Worm (Caenorhabditis elegans) whole organism, young adult: ENCODE data around the gene F38B6.7.

ENCODE experiments used
- F23B12.7 ChIP-seq: sonication (generic microtip); optimal IDR thresholded peaks from 2 replicates; lab custom pipeline; 2017; ENCODE audit warnings: missing genetic modification characterization, mild to moderate bottlenecking, missing compliant biosample characterization, antibody characterized with exemption, moderate library complexity; ENCODE audit not compliant: insufficient read depth
- F37B4.10 ChIP-seq: fragments of 200-800 bp; sonication (Bioruptor generic); IDR thresholded peaks from 2 replicates; pipeline ENCODE4 v1.3.6; 2022; ENCODE audit warnings: missing genetic modification characterization, missing compliant biosample characterization
- K11D2.4 ChIP-seq: fragments of 200-800 bp; sonication (Bioruptor generic); IDR thresholded peaks from 2 replicates; pipeline ENCODE4 v1.3.6; 2022; ENCODE audit warnings: missing genetic modification reagents, missing genetic modification characterization, missing compliant biosample characterization
- Y79H2A.3 ChIP-seq: fragments of 200-800 bp; sonication (Bioruptor generic); conservative IDR thresholded peaks from 2 replicates; pipeline ENCODE4 v1.3.6; 2022; ENCODE audit warnings: missing genetic modification reagents, missing genetic modification characterization, missing compliant biosample characterization
- aptf-3 ChIP-seq: fragments of 200-800 bp; sonication (Bioruptor generic); IDR thresholded peaks from 2 replicates; pipeline ENCODE4 v1.3.6; 2022; ENCODE audit warnings: missing genetic modification characterization, missing compliant biosample characterization
- atf-7 ChIP-seq: sonication (generic microtip); optimal IDR thresholded peaks from 2 replicates; lab custom pipeline; 2017; ENCODE audit warnings: mild to moderate bottlenecking, missing genetic modification characterization, missing compliant biosample characterization
- bed-1 ChIP-seq: fragments of 200-800 bp; sonication (Bioruptor generic); IDR thresholded peaks from 2 replicates; pipeline ENCODE4 v1.3.6; 2022; ENCODE audit warnings: missing genetic modification reagents, missing genetic modification characterization, missing compliant biosample characterization
- ceh-40 ChIP-seq: fragments of 200-800 bp; sonication (Bioruptor generic); IDR thresholded peaks from 2 replicates; pipeline ENCODE4 v1.3.6; 2022; ENCODE audit warnings: missing genetic modification characterization, missing compliant biosample characterization
- chd-7 ChIP-seq: sonication (generic microtip); optimal IDR thresholded peaks from 2 replicates; lab custom pipeline; 2016; ENCODE audit warnings: mild to moderate bottlenecking, missing genetic modification characterization, moderate library complexity, missing compliant biosample characterization
- dox-1 ChIP-seq: fragments of 200-800 bp; sonication (Bioruptor generic); IDR thresholded peaks from 2 replicates; pipeline ENCODE4 v1.3.6; 2022; ENCODE audit warnings: missing genetic modification reagents, missing genetic modification characterization, missing compliant biosample characterization
- efl-1 ChIP-seq: fragments of 150-350 bp; optimal IDR thresholded peaks from 2 replicates; lab custom pipeline; 2014; ENCODE audit warnings: missing biosample characterization, missing genetic modification reagents, missing genetic modification characterization
- him-1 ChIP-seq: sonication (generic microtip); optimal IDR thresholded peaks from 2 replicates; lab custom pipeline; 2016; ENCODE audit warnings: missing genotype, missing genetic modification reagents, missing genetic modification characterization, missing compliant biosample characterization
- hlh-12 ChIP-seq: sonication (generic microtip); optimal IDR thresholded peaks from 2 replicates; lab custom pipeline; 2016; ENCODE audit warnings: missing genetic modification characterization, missing compliant biosample characterization
- hlh-26 ChIP-seq: fragments of 200-800 bp; sonication (Bioruptor generic); conservative IDR thresholded peaks from 2 replicates; pipeline ENCODE4 v1.3.6; 2022; ENCODE audit warnings: missing genetic modification reagents, missing genetic modification characterization, missing compliant biosample characterization
- hrde-1 ChIP-seq: sonication (generic microtip); optimal IDR thresholded peaks from 2 replicates; lab custom pipeline; 2016; ENCODE audit warnings: missing genetic modification characterization, mild to moderate bottlenecking, missing compliant biosample characterization, moderate library complexity, missing genotype, missing genetic modification reagents, borderline replicate concordance
- let-607 ChIP-seq, 2 experiments: fragments of 200-800 bp in 1 of 2; sonication (Bioruptor generic) in 1 of 2; sonication (generic microtip) in 1 of 2; optimal IDR thresholded peaks; 2 replicates each; lab custom pipeline; 2016 to 2018; ENCODE audit warnings: mild to moderate bottlenecking in 2 of 2, missing compliant biosample characterization in 2 of 2, missing genetic modification characterization in 2 of 2, moderate library complexity in 2 of 2, missing genotype in 1 of 2
- lin-26 ChIP-seq: fragments of 200-800 bp; sonication (Bioruptor generic); IDR thresholded peaks from 2 replicates; pipeline ENCODE4 v1.3.6; 2022; ENCODE audit warnings: missing genetic modification reagents, missing genetic modification characterization, missing compliant biosample characterization
- lin-35 ChIP-seq, 3 experiments: fragments of 150-350 bp in 2 of 3; sonication (generic microtip) in 1 of 3; optimal IDR thresholded peaks; 2 replicates each; lab custom pipeline; 2014 to 2018; ENCODE audit warnings: missing biosample characterization in 3 of 3, missing genetic modification characterization in 3 of 3, missing genetic modification reagents in 3 of 3
- lir-1 ChIP-seq: fragments of 200-800 bp; sonication (Bioruptor generic); conservative IDR thresholded peaks from 2 replicates; pipeline ENCODE4 v1.3.6; 2022; ENCODE audit warnings: missing genetic modification reagents, missing genetic modification characterization, missing compliant biosample characterization
- nfyb-1 ChIP-seq: fragments of 200-800 bp; sonication (Bioruptor generic); IDR thresholded peaks from 2 replicates; pipeline ENCODE4 v1.3.6; 2022; ENCODE audit warnings: missing genetic modification reagents, missing genetic modification characterization, missing compliant biosample characterization
- nhr-120 ChIP-seq: fragments of 200-800 bp; sonication (Bioruptor generic); IDR thresholded peaks from 2 replicates; pipeline ENCODE4 v1.3.6; 2022; ENCODE audit warnings: missing genetic modification characterization, missing compliant biosample characterization
- pha-4 ChIP-seq: fragments of 150-350 bp; sonication (generic microtip); optimal IDR thresholded peaks from 2 replicates; lab custom pipeline; 2014; ENCODE audit warnings: missing biosample characterization, missing genetic modification reagents, missing genetic modification characterization
- rec-8 ChIP-seq, 2 experiments: sonication (generic microtip); optimal IDR thresholded peaks; 2 replicates each; lab custom pipeline; 2016; ENCODE audit warnings: mild to moderate bottlenecking in 2 of 2, missing genetic modification characterization in 2 of 2, missing genetic modification reagents in 2 of 2, missing genotype in 2 of 2, missing biosample characterization in 1 of 2, missing compliant biosample characterization in 1 of 2, moderate library complexity in 1 of 2
- rpc-1 ChIP-seq, 2 experiments: fragments of 150-350 bp in 1 of 2; sonication (generic microtip) in 1 of 2; optimal IDR thresholded peaks; 2 replicates each; lab custom pipeline; 2014 to 2018; ENCODE audit warnings: missing biosample characterization in 1 of 2, missing genetic modification characterization in 1 of 2, missing genetic modification reagents in 1 of 2, missing genotype in 1 of 2
- sdz-38 ChIP-seq: sonication (generic microtip); optimal IDR thresholded peaks from 2 replicates; lab custom pipeline; 2016; ENCODE audit warnings: missing genotype, missing genetic modification characterization, missing compliant biosample characterization
- sea-2 ChIP-seq: fragments of 200-800 bp; sonication (Bioruptor generic); IDR thresholded peaks from 2 replicates; pipeline ENCODE4 v1.3.6; 2022; ENCODE audit warnings: missing genetic modification characterization, missing compliant biosample characterization
- snpc-3.4 ChIP-seq: sonication (generic microtip); optimal IDR thresholded peaks from 2 replicates; lab custom pipeline; 2017; ENCODE audit warnings: missing genetic modification characterization, mild to moderate bottlenecking, missing compliant biosample characterization, antibody characterized with exemption, moderate library complexity, missing genotype, missing genetic modification reagents
- snpc-4 ChIP-seq, 5 experiments: fragments of 150-350 bp in 1 of 5; sonication (generic microtip) in 4 of 5; optimal IDR thresholded peaks; 2 replicates each; lab custom pipeline; 2014 to 2018; ENCODE audit warnings: missing genetic modification characterization in 5 of 5, missing biosample characterization in 3 of 5, antibody characterized with exemption in 2 of 5, mild to moderate bottlenecking in 2 of 5, missing compliant biosample characterization in 2 of 5, missing genotype in 2 of 5, moderate library complexity in 2 of 5, missing genetic modification reagents in 1 of 5
- unc-62 ChIP-seq: fragments of 150-350 bp; optimal IDR thresholded peaks from 2 replicates; lab custom pipeline; 2014; ENCODE audit warnings: missing biosample characterization, missing genetic modification reagents, missing genetic modification characterization
- ztf-18 ChIP-seq: sonication (generic microtip); optimal IDR thresholded peaks from 2 replicates; lab custom pipeline; 2016; ENCODE audit warnings: missing genotype, mild to moderate bottlenecking, missing genetic modification characterization, missing compliant biosample characterization

F38B6.7 gene

DNA sequence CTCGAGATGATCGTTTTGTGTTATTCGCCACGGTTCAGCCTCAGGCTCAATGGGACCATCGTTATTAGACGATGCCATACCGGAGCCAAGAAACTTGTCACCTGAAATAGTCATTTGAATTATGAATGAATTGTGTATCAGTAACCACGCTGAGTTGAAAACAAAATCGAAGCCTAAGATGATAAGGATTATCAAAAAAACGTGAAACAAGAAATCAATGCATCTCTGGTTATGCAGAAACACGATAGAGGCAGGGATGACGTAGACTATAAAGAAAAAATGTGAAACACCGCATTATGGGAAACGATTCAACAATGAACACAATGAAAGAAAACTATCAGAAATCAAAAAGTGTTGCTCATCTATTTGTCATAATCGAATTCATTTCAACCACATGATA, 24.8 kb upstream of the F38B6.7 start, which contains the start of gene smf-1:
TSS of gene smf-1 (minus strand) at position 101 of the 400 bp plus-strand sequence.
- no peak for TF ChIP-seq snpc-3.4 (tag; lab: Kevin White, UChicago)
- TF ChIP-seq ceh-40 (GFP tag; lab: Robert Waterston, UW) = no peak
- no peak for TF ChIP-seq unc-62
- no peak for TF ChIP-seq chd-7 (tag; lab: Kevin White, UChicago)
- peak; percentile 16; the same call in 1 of the 2 replicates for TF ChIP-seq nfyb-1 (GFP tag; lab: Robert Waterston, UW)
- TF ChIP-seq, all 124 proteins: peak for 1

DNA sequence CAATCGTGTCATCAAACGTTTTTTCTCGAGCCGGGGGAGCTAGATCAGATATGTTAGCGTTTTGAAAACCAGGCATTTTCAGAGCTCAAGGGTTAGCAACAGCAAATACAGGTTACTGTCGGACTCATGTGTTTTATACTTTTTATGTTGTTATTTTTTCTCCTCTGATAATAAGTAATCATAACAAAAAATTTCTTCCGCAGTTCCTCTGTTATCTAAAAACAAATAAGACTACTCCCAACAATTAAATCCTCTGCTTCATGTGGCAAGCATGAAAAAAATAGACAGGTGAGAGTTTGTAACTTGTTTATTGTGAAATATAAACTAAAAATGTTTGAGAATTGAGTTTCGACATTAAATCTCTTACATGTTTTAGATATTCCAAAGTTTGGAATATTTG, 20.4 kb upstream of the F38B6.7 start, which contains the start of gene smf-2:
TSS of gene smf-2 (minus strand) at position 101 of the 400 bp plus-strand sequence.
- TF ChIP-seq Y79H2A.3 (GFP tag; lab: Robert Waterston, UW) = no peak
- TF ChIP-seq rpc-1 (optimal IDR thresholded peaks at IDR 0.05; lab: Kevin White, UChicago) = no peak
- no peak for TF ChIP-seq rpc-1 (tag; optimal IDR thresholded peaks at IDR 0.05; lab: Kevin White, UChicago)
- no peak for TF ChIP-seq bed-1 (GFP tag; lab: Robert Waterston, UW)
- no peak for TF ChIP-seq rec-8 (tag; optimal IDR thresholded peaks at IDR 0.05; lab: Kevin White, UChicago)
- no peak for TF ChIP-seq ceh-40 (GFP tag; lab: Robert Waterston, UW)
- TF ChIP-seq sea-2 = no peak
- TF ChIP-seq K11D2.4 (GFP tag; lab: Robert Waterston, UW) = no peak
- TF ChIP-seq nhr-120 (GFP tag; lab: Robert Waterston, UW) = no peak
- TF ChIP-seq lin-35 (GFP tag; optimal IDR thresholded peaks at IDR 0.05; lab: Kevin White, UChicago) = no peak
- TF ChIP-seq lin-26 = no peak
- no peak for TF ChIP-seq efl-1 (GFP tag; lab: Kevin White, UChicago)
- TF ChIP-seq him-1 (tag; lab: Kevin White, UChicago) = no peak
- no peak for TF ChIP-seq ztf-18 (tag; lab: Kevin White, UChicago)

DNA sequence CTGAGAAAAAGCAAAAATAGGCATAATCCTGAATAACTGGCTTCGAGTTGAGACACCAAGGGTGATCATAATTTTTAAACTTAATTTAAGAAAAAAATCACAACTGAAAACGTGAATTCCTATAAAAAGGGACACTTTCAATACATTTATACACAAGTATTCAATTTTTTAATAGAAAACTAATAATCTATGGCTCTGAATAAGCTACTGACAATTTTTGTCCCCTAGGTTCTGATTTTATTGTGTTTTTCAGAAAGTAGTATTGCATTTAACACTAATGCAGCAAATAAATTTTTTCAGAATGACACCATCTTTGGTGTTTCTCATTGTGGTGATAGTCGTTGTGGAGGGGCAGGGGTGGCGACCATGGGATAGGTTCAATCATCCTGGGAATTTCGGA, 15.1 kb upstream of the F38B6.7 start, which contains the start of gene nas-11:
TSS of gene nas-11 (plus strand) at position 301 of the 400 bp plus-strand sequence.
- TF ChIP-seq sdz-38 (tag; lab: Kevin White, UChicago) = no peak
- TF ChIP-seq nhr-120 (GFP tag; lab: Robert Waterston, UW) = no peak

DNA sequence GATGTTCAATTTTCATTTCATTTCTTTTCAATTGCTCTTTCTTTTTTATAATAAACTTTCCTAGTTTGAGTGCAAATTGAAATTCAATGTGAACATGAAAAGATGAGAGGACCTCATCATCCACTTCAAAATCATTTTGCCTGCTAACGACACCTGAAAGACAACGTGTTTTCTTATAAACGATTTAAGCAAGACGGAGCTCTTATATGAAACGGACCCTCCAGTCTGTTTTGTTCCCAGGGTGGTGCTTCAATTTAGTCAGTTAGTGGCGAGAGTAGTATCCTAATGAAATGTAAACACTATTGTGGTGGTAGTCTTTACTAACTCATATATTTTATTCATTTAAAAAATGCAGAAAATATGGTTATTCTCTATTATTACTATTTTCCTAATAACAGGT, 11.1 kb upstream of the F38B6.7 start, which contains the start of gene acr-3:
TSS of gene acr-3 (plus strand) at position 301 of the 400 bp plus-strand sequence.
- no peak for TF ChIP-seq dox-1
- TF ChIP-seq snpc-4 (GFP tag; optimal IDR thresholded peaks at IDR 0.05; lab: Kevin White, UChicago) = no peak
- TF ChIP-seq snpc-4 (tag; optimal IDR thresholded peaks at IDR 0.05; lab: Kevin White, UChicago) = no peak
- TF ChIP-seq F37B4.10 (GFP tag; lab: Robert Waterston, UW) = no peak
- TF ChIP-seq let-607 (tag; optimal IDR thresholded peaks at IDR 0.05; lab: Kevin White, UChicago) = no peak
- no peak for TF ChIP-seq lir-1 (GFP tag; lab: Robert Waterston, UW)
- no peak for TF ChIP-seq hlh-26 (GFP tag; lab: Robert Waterston, UW)
- TF ChIP-seq pha-4 = no peak
- TF ChIP-seq hlh-12 (tag; lab: Kevin White, UChicago) = no peak
- TF ChIP-seq atf-7 (tag; lab: Kevin White, UChicago) = no peak
- no peak for TF ChIP-seq him-1 (tag; lab: Kevin White, UChicago)
- TF ChIP-seq chd-7 (tag; lab: Kevin White, UChicago) = no peak
- no peak for TF ChIP-seq F23B12.7 (tag; lab: Kevin White, UChicago)
- no peak for TF ChIP-seq aptf-3 (GFP tag; lab: Robert Waterston, UW)
- TF ChIP-seq hrde-1 = no peak
- TF ChIP-seq, all 124 proteins: peak for 0
